Worm (Caenorhabditis elegans): ENCODE measurements around the gene Y69A2AR.22.
A peak's percentile ranks its signal among the peaks of the same experiment; 100 is the strongest.

The Y69A2AR.22 gene

ce11 chrIV:2495118-2495785, 12.5 kb downstream of the Y69A2AR.22 start, which contains the start of the genes ccdc-12 and Y69A2AR.18:
TSS of gene ccdc-12 (minus strand) at chrIV:2495174.
TSS of gene Y69A2AR.18 (plus strand) at chrIV:2495735.
- no peak for TF ChIP-seq lin-13 (GFP tag; optimal IDR thresholded peaks at IDR 0.05)
- TF ChIP-seq nhr-28 (tag; optimal IDR thresholded peaks at IDR 0.05) = peak; percentile 24
- TF ChIP-seq dmd-6 (GFP tag; IDR thresholded peaks at IDR 0.05) = 0 out of 2 replicates have a peak, but pooled peaks have one; percentile 16
- TF ChIP-seq rbr-2 (tag; optimal IDR thresholded peaks at IDR 0.05) = peak; percentile 39
- TF ChIP-seq hmg-1.1 (GFP tag; IDR thresholded peaks at IDR 0.05) = peak; percentile 61
- TF ChIP-seq nhr-11 (tag; optimal IDR thresholded peaks at IDR 0.05) = peak; percentile 16
- TF ChIP-seq ama-1 (optimal IDR thresholded peaks at IDR 0.05) = peak; percentile 5
- no peak for TF ChIP-seq egl-27 (tag; optimal IDR thresholded peaks at IDR 0.05)
- peak; percentile 42 for TF ChIP-seq hlh-11 (tag; optimal IDR thresholded peaks at IDR 0.05)
- no peak for TF ChIP-seq unc-62 (GFP tag; optimal IDR thresholded peaks at IDR 0.05 in 1 of 2)
- no peak for TF ChIP-seq unc-62 (tag; optimal IDR thresholded peaks at IDR 0.05)
- TF ChIP-seq nhr-48 (tag; optimal IDR thresholded peaks at IDR 0.05) = no peak
- TF ChIP-seq mes-2 (tag; optimal IDR thresholded peaks at IDR 0.05; ENCODE audit: poor library complexity, severe bottlenecking) = peak; percentile 75
- TF ChIP-seq ceh-20 (GFP tag; IDR thresholded peaks at IDR 0.05) = 0 out of 2 replicates have a peak, but pooled peaks have one; percentile 16
- peak; percentile 98 for TF ChIP-seq D1046.2 (GFP tag; IDR thresholded peaks at IDR 0.05)
- peak; percentile 70 for TF ChIP-seq lin-38 (GFP tag; IDR thresholded peaks at IDR 0.05)
- TF ChIP-seq hif-1 (tag; optimal IDR thresholded peaks at IDR 0.05) = peak in 1 of 2 experiments; percentile 6
- no peak for TF ChIP-seq tra-1 (GFP tag; IDR thresholded peaks at IDR 0.05)
- peak; percentile 20 for TF ChIP-seq fkh-10 (GFP tag; optimal IDR thresholded peaks at IDR 0.05)
- peak; percentile 69 for TF ChIP-seq dpl-1 (GFP tag; optimal IDR thresholded peaks at IDR 0.05)
- TF ChIP-seq nhr-25 (tag; optimal IDR thresholded peaks at IDR 0.05; ENCODE audit: borderline replicate concordance, insufficient read depth) = no peak
- no peak for TF ChIP-seq lir-3 (tag; optimal IDR thresholded peaks at IDR 0.05)
- peak; percentile 31 for TF ChIP-seq nhr-77 (tag; optimal IDR thresholded peaks at IDR 0.05)
- TF ChIP-seq lsy-2 (tag; optimal IDR thresholded peaks at IDR 0.05) = peak; percentile 90 to 99
- TF ChIP-seq aha-1 (tag) = peak; percentile 92
- TF ChIP-seq R02D3.7 (tag; optimal IDR thresholded peaks at IDR 0.05) = peak; percentile 61
- TF ChIP-seq unc-130 (GFP tag; optimal IDR thresholded peaks at IDR 0.05) = peak; percentile 49
- TF ChIP-seq spr-1 (tag; optimal IDR thresholded peaks at IDR 0.05) = peak; percentile 8
- 0 out of 2 replicates have a peak, but pooled peaks have one; percentile 20 for TF ChIP-seq arid-1 (GFP tag; conservative IDR thresholded peaks at IDR 0.05)
- no peak for TF ChIP-seq Y48G9A.11 (GFP tag; IDR thresholded peaks at IDR 0.05)
- TF ChIP-seq nhr-6 (tag; optimal IDR thresholded peaks at IDR 0.05) = peak; percentile 22

- TF ChIP-seq madf-5 (GFP tag; IDR thresholded peaks at IDR 0.05) (no peak), mdt-29 (GFP tag; IDR thresholded peaks at IDR 0.05) (no peak), unc-62 (GFP tag; optimal IDR thresholded peaks at IDR 0.05 in 1 of 2) (peak in 1 of 2 experiments; percentile 14), unc-62 (tag; optimal IDR thresholded peaks at IDR 0.05) (no peak), skn-1 (tag; optimal IDR thresholded peaks at IDR 0.05) (no peak), hlh-11 (tag; optimal IDR thresholded peaks at IDR 0.05) (no peak), nhr-77 (tag; optimal IDR thresholded peaks at IDR 0.05) (no peak), daf-12 (tag; optimal IDR thresholded peaks at IDR 0.05) (no peak), dve-1 (tag; optimal IDR thresholded peaks at IDR 0.05; ENCODE audit: insufficient read depth) (no peak)
Measured at ce11 chrIV:2488520-2488919, 19.2 kb downstream of the Y69A2AR.22 start, which contains the start of gene Y69A2AR.19. TSS of gene Y69A2AR.19 (plus strand) at chrIV:2488820.

ce11 chrIV:2481955-2482354, 25.8 kb downstream of the Y69A2AR.22 start, which contains the start of gene Y69A2AL.2:
TSS of gene Y69A2AL.2 (plus strand) at chrIV:2482255.
- no peak for TF ChIP-seq hif-1 (tag; optimal IDR thresholded peaks at IDR 0.05)
- TF ChIP-seq ceh-82 (tag; optimal IDR thresholded peaks at IDR 0.05) = no peak
- no peak for TF ChIP-seq duxl-1 (tag; optimal IDR thresholded peaks at IDR 0.05; ENCODE audit: poor library complexity)
- no peak for TF ChIP-seq F44E2.7 (GFP tag; IDR thresholded peaks at IDR 0.05)
- no peak for TF ChIP-seq ZK337.2 (GFP tag; IDR thresholded peaks at IDR 0.05)
- no peak for TF ChIP-seq lir-3 (tag; optimal IDR thresholded peaks at IDR 0.05)
- TF ChIP-seq F49E8.2 (tag; optimal IDR thresholded peaks at IDR 0.05; ENCODE audit: borderline replicate concordance) = no peak
- TF ChIP-seq nhr-11 (tag; optimal IDR thresholded peaks at IDR 0.05) = no peak
- TF ChIP-seq Y48G9A.11 (GFP tag; IDR thresholded peaks at IDR 0.05) = no peak
- TF ChIP-seq nhr-76 (tag; optimal IDR thresholded peaks at IDR 0.05) = no peak
- TF ChIP-seq tag-97 (GFP tag; IDR thresholded peaks at IDR 0.05) = no peak
- TF ChIP-seq T26A8.4 (GFP tag; IDR thresholded peaks at IDR 0.05) = no peak
- no peak for TF ChIP-seq zip-11 (GFP tag; IDR thresholded peaks at IDR 0.05)
- TF ChIP-seq dmd-6 (GFP tag; IDR thresholded peaks at IDR 0.05) = no peak
- no peak for TF ChIP-seq nhr-41 (GFP tag; IDR thresholded peaks at IDR 0.05)
- no peak for TF ChIP-seq madf-5 (GFP tag; IDR thresholded peaks at IDR 0.05)

All from whole organism, L4 larva.